Fruit fly (Drosophila melanogaster): Measurements from ENCODE around the gene CG7650.

The CG7650 gene

DNA sequence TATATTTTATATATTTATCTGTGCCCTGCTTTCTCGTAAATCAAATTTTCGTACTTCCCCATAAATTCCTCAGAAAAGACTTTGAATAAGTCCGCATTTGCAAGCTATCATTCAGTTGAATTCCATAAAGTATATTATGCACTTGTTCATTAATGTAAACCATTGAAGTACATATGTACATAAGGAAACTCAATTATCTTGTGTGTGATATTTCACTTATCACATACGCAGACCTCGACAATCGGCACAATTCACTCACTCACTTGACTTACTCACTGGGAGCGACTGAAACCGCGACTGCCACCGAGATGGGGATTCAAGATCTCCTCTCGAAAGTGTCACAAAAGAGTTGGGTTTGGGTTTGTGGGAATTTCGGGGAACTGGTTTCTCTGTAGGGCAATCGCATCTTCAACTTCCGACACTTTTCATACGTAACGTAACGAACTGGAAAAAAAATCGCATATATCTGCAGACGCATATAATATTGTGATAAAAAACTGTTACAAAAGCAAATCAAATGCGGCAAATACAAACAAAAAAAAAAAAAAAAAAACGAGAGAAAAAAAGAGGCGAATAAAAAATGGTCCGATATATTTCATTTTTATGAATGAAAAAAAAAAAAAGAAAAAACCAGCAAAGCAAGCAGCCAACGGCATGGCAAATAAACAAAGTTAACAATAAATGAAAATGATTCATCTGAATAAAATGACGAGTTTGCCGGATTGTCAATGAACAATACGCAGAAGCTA is 13.0 kb downstream of the CG7650 start:
- no peak for TF ChIP-seq CG12605 (GFP tag; IDR thresholded peaks at IDR 0.05)
- no peak for TF ChIP-seq CG4496 (GFP tag; IDR thresholded peaks at IDR 0.05)
- no peak for TF ChIP-seq CG13204 (GFP tag; optimal IDR thresholded peaks at IDR 0.05)
- peak; percentile 14 for TF ChIP-seq gl (tag; optimal IDR thresholded peaks at IDR 0.05)
- peak; percentile 40 for TF ChIP-seq EcR (GFP tag; optimal IDR thresholded peaks at IDR 0.05)
- no peak for TF ChIP-seq Ets98B (GFP tag; IDR thresholded peaks at IDR 0.05)
- no peak for TF ChIP-seq CG9948 (tag; optimal IDR thresholded peaks at IDR 0.05)

DNA sequence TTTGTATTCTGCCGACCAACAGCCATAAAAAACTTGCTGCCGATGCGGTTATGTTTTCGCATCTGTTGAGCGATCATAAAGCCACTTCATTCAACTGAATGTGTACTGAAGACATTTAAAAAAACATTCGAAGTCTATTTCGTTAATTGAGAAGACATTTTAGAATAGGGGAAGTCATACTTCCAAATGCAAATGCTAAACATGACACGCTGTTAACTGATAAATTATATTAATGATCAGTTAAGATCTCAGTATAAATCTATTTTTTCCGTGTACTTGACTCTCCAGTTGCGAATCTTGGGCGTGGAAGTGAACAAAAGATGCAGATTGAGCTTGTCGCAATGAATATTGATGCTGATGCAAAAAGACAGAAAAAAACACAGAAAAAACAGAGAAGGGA is 14.2 kb downstream of the CG7650 start:
- TF ChIP-seq Pif1B (GFP tag; optimal IDR thresholded peaks at IDR 0.05) (peak; percentile 26), CG34367 (tag; optimal IDR thresholded peaks at IDR 0.05) (peak; percentile 25), CG17806 (tag; optimal IDR thresholded peaks at IDR 0.05) (peak; percentile 64), CG10348 (GFP tag; IDR thresholded peaks at IDR 0.05) (no peak), CG14655 (GFP tag; optimal IDR thresholded peaks at IDR 0.05) (peak; percentile 22), CG8301 (tag; optimal IDR thresholded peaks at IDR 0.05) (no peak), Ets98B (GFP tag; IDR thresholded peaks at IDR 0.05) (0 out of 2 replicates have a peak, but pooled peaks have one; percentile 13), CG12605 (GFP tag; IDR thresholded peaks at IDR 0.05) (no peak), CG9948 (tag; optimal IDR thresholded peaks at IDR 0.05) (peak; percentile 32), CG8159 (tag; optimal IDR thresholded peaks at IDR 0.05) (peak; percentile 57), fd96Ca (GFP tag; IDR thresholded peaks at IDR 0.05) (no peak), Snoo (tag; optimal IDR thresholded peaks at IDR 0.05) (no peak), gl (tag; optimal IDR thresholded peaks at IDR 0.05) (no peak), D1 (tag; optimal IDR thresholded peaks at IDR 0.05) (no peak), CG15710 (tag; optimal IDR thresholded peaks at IDR 0.05) (peak; percentile 38), CG4496 (GFP tag; IDR thresholded peaks at IDR 0.05) (peak; percentile 30; the same call in 2 of the 3 replicates), CG32121 (GFP tag; IDR thresholded peaks at IDR 0.05) (no peak), rn (GFP tag; IDR thresholded peaks at IDR 0.05) (no peak), Pif1A (GFP tag; optimal IDR thresholded peaks at IDR 0.05) (peak; percentile 51), CG13204 (GFP tag; optimal IDR thresholded peaks at IDR 0.05) (no peak), EcR (GFP tag; optimal IDR thresholded peaks at IDR 0.05) (no peak)

DNA sequence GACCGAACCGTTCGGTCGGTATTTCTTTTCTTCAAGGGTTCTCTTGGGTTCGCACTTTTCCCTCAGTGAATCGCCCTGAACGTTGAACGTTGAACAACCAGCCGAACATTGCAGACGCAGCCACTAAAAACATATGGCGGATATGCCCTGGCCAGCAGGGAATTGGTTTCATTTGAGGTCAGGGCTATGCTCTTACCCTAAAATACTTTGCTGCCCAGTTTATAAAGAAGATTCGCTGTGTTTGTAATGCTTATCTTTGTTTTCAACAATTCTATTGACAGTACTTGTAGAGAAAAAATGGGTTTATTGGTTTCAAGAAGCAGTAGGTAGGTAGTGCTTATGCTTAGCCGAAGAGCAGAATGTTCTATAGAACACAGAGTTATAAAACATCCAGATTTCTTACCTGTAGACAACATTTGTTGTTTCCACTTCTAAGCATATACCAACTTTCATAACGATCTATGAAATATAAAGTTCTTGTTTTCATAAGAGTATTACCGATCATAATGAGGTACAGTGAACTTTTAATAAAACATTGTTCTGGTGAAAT is 14.9 kb downstream of the CG7650 start:
- TF ChIP-seq Pif1A (GFP tag; optimal IDR thresholded peaks at IDR 0.05) (peak; percentile 30), CG32121 (GFP tag; IDR thresholded peaks at IDR 0.05) (no peak), Snoo (tag; optimal IDR thresholded peaks at IDR 0.05) (no peak), CG9948 (tag; optimal IDR thresholded peaks at IDR 0.05) (peak; percentile 2), CG8159 (tag; optimal IDR thresholded peaks at IDR 0.05) (peak; percentile 47), CG15710 (tag; optimal IDR thresholded peaks at IDR 0.05) (peak; percentile 6), EcR (GFP tag; optimal IDR thresholded peaks at IDR 0.05) (no peak), CG34367 (tag; optimal IDR thresholded peaks at IDR 0.05) (peak; percentile 16)

DNA sequence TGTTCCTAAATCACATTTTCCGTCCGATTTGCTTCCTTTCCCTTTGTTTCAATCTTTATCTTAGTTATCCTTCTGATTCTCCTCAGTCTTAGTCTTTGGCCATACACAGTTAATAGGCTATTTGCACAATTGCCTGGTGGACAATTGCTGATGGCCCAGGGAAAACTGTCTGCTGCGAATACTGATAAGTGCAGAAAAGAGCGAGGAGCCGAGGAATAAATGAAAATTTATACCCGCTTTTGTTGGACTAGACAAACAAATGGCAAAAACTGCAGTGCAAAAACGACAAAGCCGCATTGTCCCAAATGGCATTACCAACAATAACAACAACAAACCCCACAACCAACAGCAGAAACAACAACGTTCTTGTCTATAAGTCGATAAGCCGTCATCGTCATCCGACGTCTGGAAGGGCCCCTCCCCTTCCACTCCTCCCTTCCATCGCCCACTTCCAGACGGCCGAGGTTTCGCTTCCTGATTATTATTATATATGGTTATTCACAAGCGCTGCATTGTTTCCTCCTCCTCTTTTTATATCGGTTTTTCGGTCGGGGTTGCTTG is 16.0 kb downstream of the CG7650 start:
- TF ChIP-seq CG32121 (GFP tag; IDR thresholded peaks at IDR 0.05) (no peak), CG4496 (GFP tag; IDR thresholded peaks at IDR 0.05) (0 out of 3 replicates have a peak, but pooled peaks have one; percentile 36), CG10348 (GFP tag; IDR thresholded peaks at IDR 0.05) (no peak), EcR (GFP tag; optimal IDR thresholded peaks at IDR 0.05) (peak; percentile 45), CG8159 (tag; optimal IDR thresholded peaks at IDR 0.05) (no peak), fd96Ca (GFP tag; IDR thresholded peaks at IDR 0.05) (0 out of 3 replicates have a peak, but pooled peaks have one; percentile 26), CG12605 (GFP tag; IDR thresholded peaks at IDR 0.05) (no peak), CG13204 (GFP tag; optimal IDR thresholded peaks at IDR 0.05) (no peak), CG9948 (tag; optimal IDR thresholded peaks at IDR 0.05) (no peak), CG14655 (GFP tag; optimal IDR thresholded peaks at IDR 0.05) (no peak)

DNA sequence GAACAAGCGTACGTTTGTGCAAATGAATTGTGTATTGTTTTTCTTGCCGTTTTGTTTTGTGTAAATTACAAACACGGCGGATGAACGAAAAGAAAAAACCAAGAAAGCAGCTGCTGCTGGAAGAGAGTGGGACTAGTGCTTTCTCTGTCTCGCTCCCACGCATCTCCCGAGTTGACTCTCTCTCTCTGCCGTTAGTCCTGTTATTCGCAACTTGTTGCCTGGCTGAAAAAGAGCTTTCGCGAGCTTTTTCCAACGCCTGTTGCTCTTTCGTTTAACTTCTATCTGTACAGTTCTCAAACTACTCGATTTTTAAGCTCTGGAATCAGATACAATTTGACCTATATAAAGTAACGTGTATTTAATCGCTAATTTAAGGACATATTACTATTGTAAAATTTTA is 16.8 kb downstream of the CG7650 start:
- TF ChIP-seq CG12605 (GFP tag; IDR thresholded peaks at IDR 0.05) (peak; percentile 95), gl (tag; optimal IDR thresholded peaks at IDR 0.05) (no peak), CG8301 (tag; optimal IDR thresholded peaks at IDR 0.05) (no peak), Ets98B (GFP tag; IDR thresholded peaks at IDR 0.05) (0 out of 2 replicates have a peak, but pooled peaks have one; percentile 2)

DNA sequence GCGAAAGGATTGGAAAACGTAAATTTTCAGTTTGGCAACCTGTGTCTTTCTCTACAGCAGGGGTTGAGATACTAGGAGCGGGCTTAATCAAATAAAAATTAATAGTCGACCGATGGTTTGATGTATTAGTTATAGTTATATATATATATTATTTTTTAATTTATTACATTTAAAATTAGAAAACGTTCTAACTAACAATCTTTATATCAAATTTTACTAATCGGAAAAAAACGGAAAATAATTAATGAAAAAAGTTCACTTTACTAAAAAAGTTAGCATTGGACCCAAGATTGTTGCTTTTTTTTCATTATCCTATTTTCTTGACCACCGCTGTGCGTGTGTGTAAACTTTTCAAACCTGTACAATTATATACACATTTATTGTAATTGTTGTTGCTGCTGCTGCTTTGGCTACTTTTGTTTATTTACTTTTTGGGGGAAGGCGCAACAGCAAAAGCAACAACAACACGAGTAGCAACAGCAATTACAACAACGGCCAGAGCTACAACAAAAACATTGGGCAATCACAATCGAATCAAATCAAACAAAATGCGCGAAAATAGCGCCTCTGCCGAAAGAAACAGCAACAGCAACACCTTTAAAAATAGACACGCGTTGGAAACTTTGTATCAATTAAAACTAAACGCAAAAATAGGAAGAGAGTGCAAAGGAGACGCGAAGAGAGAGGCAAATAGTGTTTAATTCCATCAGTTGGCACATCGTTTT is 17.5 kb downstream of the CG7650 start:
- TF ChIP-seq CG34367 (tag; optimal IDR thresholded peaks at IDR 0.05) (no peak), CG32121 (GFP tag; IDR thresholded peaks at IDR 0.05) (peak; percentile 62), CG8159 (tag; optimal IDR thresholded peaks at IDR 0.05) (peak; percentile 23), CG9948 (tag; optimal IDR thresholded peaks at IDR 0.05) (peak; percentile 42), CG8301 (tag; optimal IDR thresholded peaks at IDR 0.05) (peak; percentile 42), CG14655 (GFP tag; optimal IDR thresholded peaks at IDR 0.05) (peak; percentile 57), CG15710 (tag; optimal IDR thresholded peaks at IDR 0.05) (peak; percentile 11), Snoo (tag; optimal IDR thresholded peaks at IDR 0.05) (peak; percentile 18), CG13204 (GFP tag; optimal IDR thresholded peaks at IDR 0.05) (no peak), CG12605 (GFP tag; IDR thresholded peaks at IDR 0.05) (0 out of 2 replicates have a peak, but pooled peaks have one; percentile 12), CG4496 (GFP tag; IDR thresholded peaks at IDR 0.05) (no peak), Ets98B (GFP tag; IDR thresholded peaks at IDR 0.05) (peak; percentile 61), EcR (GFP tag; optimal IDR thresholded peaks at IDR 0.05) (no peak), gl (tag; optimal IDR thresholded peaks at IDR 0.05) (no peak), Pif1A (GFP tag; optimal IDR thresholded peaks at IDR 0.05) (peak; percentile 26), CG17806 (tag; optimal IDR thresholded peaks at IDR 0.05) (no peak), Pif1B (GFP tag; optimal IDR thresholded peaks at IDR 0.05) (no peak), CG10348 (GFP tag; IDR thresholded peaks at IDR 0.05) (no peak), fd96Ca (GFP tag; IDR thresholded peaks at IDR 0.05) (peak; percentile 53), rn (GFP tag; IDR thresholded peaks at IDR 0.05) (no peak), D1 (tag; optimal IDR thresholded peaks at IDR 0.05) (no peak)

Data from whole organism, pupa.